Fruit fly (Drosophila melanogaster): ENCODE data around the gene CG42714.

The CG42714 gene

dm6 chr3L:6217212-6217611 is 16.6 kb downstream of the CG42714 start (continued):
- TF ChIP-seq CG18599 (GFP tag; optimal IDR thresholded peaks at IDR 0.05) (peak; percentile 38), sob (GFP tag; IDR thresholded peaks at IDR 0.05) (no peak), CG8359 (GFP tag; optimal IDR thresholded peaks at IDR 0.05; ENCODE audit: borderline replicate concordance) (peak; percentile 37), CG17359 (tag; optimal IDR thresholded peaks at IDR 0.05) (peak; percentile 80), CG9876 (GFP tag; optimal IDR thresholded peaks at IDR 0.05) (no peak), da (GFP tag; optimal IDR thresholded peaks at IDR 0.05) (no peak), Drgx (GFP tag; IDR thresholded peaks at IDR 0.05) (no peak; the same call in 1 of the 2 replicates), CG3407 (GFP tag; optimal IDR thresholded peaks at IDR 0.05) (peak; percentile 29), CG16813 (GFP tag; IDR thresholded peaks at IDR 0.05; ENCODE audit: partially characterized antibody) (no peak), CG10147 (GFP tag; optimal IDR thresholded peaks at IDR 0.05) (peak; percentile 31), Blimp-1 (GFP tag; optimal IDR thresholded peaks at IDR 0.05) (peak; percentile 80), B-H1 (GFP tag; IDR thresholded peaks at IDR 0.05) (no peak), CG7745 (tag; optimal IDR thresholded peaks at IDR 0.05) (no peak), Lhr (GFP tag; optimal IDR thresholded peaks at IDR 0.05) (peak; percentile 13), stc (GFP tag; IDR thresholded peaks at IDR 0.05) (peak; percentile 74; the same call in 1 of the 2 replicates), CG7357 (GFP tag; IDR thresholded peaks at IDR 0.05) (peak; percentile 36; the same call in 1 of the 3 replicates), CG11456 (GFP tag; IDR thresholded peaks at IDR 0.05) (no peak), cg (GFP tag; optimal IDR thresholded peaks at IDR 0.05) (no peak), Gsc (GFP tag; IDR thresholded peaks at IDR 0.05) (no peak), grau (tag; optimal IDR thresholded peaks at IDR 0.05) (peak; percentile 77), trem (tag; optimal IDR thresholded peaks at IDR 0.05) (peak; percentile 86), nmo (GFP tag; optimal IDR thresholded peaks at IDR 0.05) (peak; percentile 87), Dll (GFP tag; IDR thresholded peaks at IDR 0.05; ENCODE audit: partially characterized antibody) (no peak), CG10654 (GFP tag; optimal IDR thresholded peaks at IDR 0.05) (peak; percentile 44), sd (tag; optimal IDR thresholded peaks at IDR 0.05) (no peak), tup (GFP tag; optimal IDR thresholded peaks at IDR 0.05) (no peak), Ptx1 (GFP tag; IDR thresholded peaks at IDR 0.05) (peak; percentile 78), CG11093 (GFP tag; IDR thresholded peaks at IDR 0.05) (peak; percentile 48; the same call in 1 of the 3 replicates), ap (GFP tag; IDR thresholded peaks at IDR 0.05) (0 out of 2 replicates have a peak, but pooled peaks have one; percentile 26), Ada2b (GFP tag; IDR thresholded peaks at IDR 0.05) (peak; percentile 39; the same call in 1 of the 2 replicates), Dek (tag; optimal IDR thresholded peaks at IDR 0.05) (peak; percentile 15), CG18262 (tag; optimal IDR thresholded peaks at IDR 0.05) (peak; percentile 90), Jarid2 (GFP tag; optimal IDR thresholded peaks at IDR 0.05) (no peak), CG15514 (GFP tag; optimal IDR thresholded peaks at IDR 0.05) (no peak), psq (GFP tag; optimal IDR thresholded peaks at IDR 0.05) (no peak), CG17568 (GFP tag; optimal IDR thresholded peaks at IDR 0.05) (no peak), CG1832 (GFP tag; optimal IDR thresholded peaks at IDR 0.05) (no peak), ab (GFP tag; optimal IDR thresholded peaks at IDR 0.05) (no peak), CG7556 (GFP tag; optimal IDR thresholded peaks at IDR 0.05) (peak; percentile 65), pzg (GFP tag; optimal IDR thresholded peaks at IDR 0.05) (no peak), sc (optimal IDR thresholded peaks at IDR 0.05) (no peak), sc (GFP tag; optimal IDR thresholded peaks at IDR 0.05) (peak; percentile 56), Myb (GFP tag; optimal IDR thresholded peaks at IDR 0.05) (peak; percentile 6), insv (GFP tag; optimal IDR thresholded peaks at IDR 0.05) (no peak), yki (optimal IDR thresholded peaks at IDR 0.05) (no peak), CG6854 (GFP tag; optimal IDR thresholded peaks at IDR 0.05) (no peak), CG30020 (tag; optimal IDR thresholded peaks at IDR 0.05) (peak; percentile 5), ara (GFP tag; IDR thresholded peaks at IDR 0.05) (peak; percentile 81), zf30C (GFP tag; optimal IDR thresholded peaks at IDR 0.05) (peak; percentile 52), pan (optimal IDR thresholded peaks at IDR 0.05) (no peak), pan (GFP tag; optimal IDR thresholded peaks at IDR 0.05 in 1 of 2, IDR thresholded peaks at IDR 0.05 in 1 of 2) (peak in 1 of 2 experiments; percentile 76)
